Fruit fly (Drosophila melanogaster) Kc167 (cell line): ENCODE data around the gene CG7296.

ENCODE experiments used
- Sin3A ChIP-seq: fragments of >200 bp; optimal IDR thresholded peaks from 2 replicates; lab custom pipeline; 2018; ENCODE audit warnings: missing external identifiers
- h ChIP-seq: fragments of >200 bp; optimal IDR thresholded peaks from 3 replicates; lab custom pipeline; 2018; ENCODE audit warnings: missing external identifiers
- insv ChIP-seq: fragments of >200 bp; optimal IDR thresholded peaks from 3 replicates; lab custom pipeline; 2018; ENCODE audit warnings: missing external identifiers
- psq ChIP-seq: fragments of >200 bp; optimal IDR thresholded peaks from 2 replicates; lab custom pipeline; 2017; ENCODE audit warnings: missing external identifiers

DNA sequence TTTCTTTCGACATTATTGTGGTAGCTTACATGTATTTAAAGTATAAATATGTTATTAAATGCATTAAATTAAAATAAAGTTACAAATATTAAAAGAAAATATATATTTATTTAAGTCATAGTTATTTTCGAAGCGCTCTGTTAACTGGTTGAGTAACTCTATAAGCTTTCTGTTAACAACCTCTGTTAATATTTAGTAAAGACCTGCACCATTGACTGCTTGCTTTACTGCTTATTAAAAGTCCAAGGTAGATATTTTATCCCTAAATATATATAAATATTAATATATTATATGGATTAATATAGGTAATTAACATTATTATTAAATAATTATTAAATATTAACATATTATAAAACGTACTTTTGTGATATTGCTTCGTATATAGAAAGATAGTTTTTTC, 34.7 kb upstream of the CG7296 start:
- TF ChIP-seq psq (lab: Kevin White, UChicago) (no peak), Sin3A (no peak), insv (lab: Kevin White, UChicago) (no peak), h (lab: Kevin White, UChicago) (no peak)
